Worm (Caenorhabditis elegans): ENCODE measurements around the gene F56B3.11.

Gene F56B3.11

ce11 chrIV:763377-764063, 32.9 kb downstream of the F56B3.11 start, which contains the start of gene col-103:
col-103 (minus strand) TSS chrIV:763678.
- peak; percentile 14 for TF ChIP-seq unc-62 (GFP tag; optimal IDR thresholded peaks at IDR 0.05)
- TF ChIP-seq ZK546.5 (tag; optimal IDR thresholded peaks at IDR 0.05) = no peak
- TF ChIP-seq fkh-10 (GFP tag; optimal IDR thresholded peaks at IDR 0.05) = no peak
- TF ChIP-seq nhr-237 (tag; optimal IDR thresholded peaks at IDR 0.05) = no peak
- TF ChIP-seq ama-1 (optimal IDR thresholded peaks at IDR 0.05) = peak; percentile 88
- TF ChIP-seq egl-5 (tag; optimal IDR thresholded peaks at IDR 0.05) = no peak
- no peak for TF ChIP-seq elt-1 (tag; optimal IDR thresholded peaks at IDR 0.05)
- TF ChIP-seq nfya-1 (tag; optimal IDR thresholded peaks at IDR 0.05; ENCODE audit: insufficient read depth) = no peak
- peak; percentile 23 for TF ChIP-seq nhr-23 (tag; optimal IDR thresholded peaks at IDR 0.05)

ce11 chrIV:762486-763376, 33.6 kb downstream of the F56B3.11 start:
- TF ChIP-seq nhr-77 (tag; optimal IDR thresholded peaks at IDR 0.05) (no peak), egl-5 (tag; optimal IDR thresholded peaks at IDR 0.05) (no peak), jun-1 (tag; optimal IDR thresholded peaks at IDR 0.05) (no peak), elt-3 (tag; optimal IDR thresholded peaks at IDR 0.05) (no peak), elt-1 (tag; optimal IDR thresholded peaks at IDR 0.05) (no peak), mml-1 (tag; optimal IDR thresholded peaks at IDR 0.05) (no peak), nhr-237 (tag; optimal IDR thresholded peaks at IDR 0.05) (no peak), skn-1 (tag; optimal IDR thresholded peaks at IDR 0.05) (no peak), nhr-11 (tag; optimal IDR thresholded peaks at IDR 0.05) (no peak), ama-1 (optimal IDR thresholded peaks at IDR 0.05) (no peak), egl-27 (tag; optimal IDR thresholded peaks at IDR 0.05) (no peak), lin-15B (tag; optimal IDR thresholded peaks at IDR 0.05) (no peak), nhr-76 (tag; optimal IDR thresholded peaks at IDR 0.05) (no peak), snpc-4 (tag; optimal IDR thresholded peaks at IDR 0.05) (no peak), lsy-12 (tag; optimal IDR thresholded peaks at IDR 0.05) (no peak), sea-2 (GFP tag; optimal IDR thresholded peaks at IDR 0.05) (no peak), nfya-1 (tag; optimal IDR thresholded peaks at IDR 0.05; ENCODE audit: insufficient read depth) (no peak), ceh-9 (tag; optimal IDR thresholded peaks at IDR 0.05) (no peak), daf-12 (tag; optimal IDR thresholded peaks at IDR 0.05) (no peak), ztf-11 (tag; optimal IDR thresholded peaks at IDR 0.05) (no peak)

ce11 chrIV:762016-762459, 34.3 kb downstream of the F56B3.11 start:
- TF ChIP-seq ama-1 (optimal IDR thresholded peaks at IDR 0.05) (peak; percentile 82), unc-62 (GFP tag; optimal IDR thresholded peaks at IDR 0.05) (no peak), nhr-67 (tag; optimal IDR thresholded peaks at IDR 0.05) (no peak), pha-4 (tag; optimal IDR thresholded peaks at IDR 0.05) (no peak), nhr-23 (tag; optimal IDR thresholded peaks at IDR 0.05) (peak; percentile 49), nhr-25 (tag; optimal IDR thresholded peaks at IDR 0.05) (peak; percentile 5), nhr-237 (tag; optimal IDR thresholded peaks at IDR 0.05) (no peak), egl-27 (tag; optimal IDR thresholded peaks at IDR 0.05) (no peak), elt-3 (tag; optimal IDR thresholded peaks at IDR 0.05) (peak in 1 of 3 experiments; percentile 36), sea-2 (GFP tag; optimal IDR thresholded peaks at IDR 0.05) (no peak), ZK546.5 (tag; optimal IDR thresholded peaks at IDR 0.05) (no peak), unc-39 (tag; optimal IDR thresholded peaks at IDR 0.05) (no peak), nhr-43 (tag; optimal IDR thresholded peaks at IDR 0.05; ENCODE audit: poor library complexity, severe bottlenecking) (peak; percentile 22), ztf-4 (tag; optimal IDR thresholded peaks at IDR 0.05) (no peak)

- TF ChIP-seq mdl-1 (tag; optimal IDR thresholded peaks at IDR 0.05) = no peak
- peak; percentile 1 for TF ChIP-seq hmg-11 (tag; optimal IDR thresholded peaks at IDR 0.05)
Observed at ce11 chrIV:760267-760666, 36.1 kb downstream of the F56B3.11 start, which contains the start of gene gst-40. gst-40 (plus strand) TSS chrIV:760502.

All from whole organism, L3 larva.